In genomic region chrX:6295129-6295539, dm6 we compare ENCODE assay signal across 1 fruit fly cellular context.
TF ChIP-seq lines count a peak whose summit lies in the region.

CG15891 (minus strand) TSS chrX:6295345.
CG3815 (plus strand) TSS chrX:6295389.

TF ChIP-seq in whole organism, embryonic, 481 proteins besides CTCF, POLR2A, EP300 and RAD21 (continued from another document and continues in another):
- TF ChIP-seq Dref (GFP tag; IDR thresholded peaks at IDR 0.05; lab: Robert Waterston, UW) = peak; percentile 67
- no peak for TF ChIP-seq CG14667 (GFP tag; IDR thresholded peaks at IDR 0.05; lab: Robert Waterston, UW)
- TF ChIP-seq CG11085 (GFP tag; IDR thresholded peaks at IDR 0.05; lab: Robert Waterston, UW) = peak; percentile 30; the same call in 1 of the 2 replicates
- no peak for TF ChIP-seq run (tag; optimal IDR thresholded peaks at IDR 0.05; lab: Kevin White, UChicago)
- no peak for TF ChIP-seq CG6175 (GFP tag; IDR thresholded peaks at IDR 0.05; lab: Robert Waterston, UW)
- peak; percentile 29 for TF ChIP-seq zen (tag; optimal IDR thresholded peaks at IDR 0.05; lab: Kevin White, UChicago)
- TF ChIP-seq fu2 (GFP tag; optimal IDR thresholded peaks at IDR 0.05; lab: Kevin White, UChicago) = peak; percentile 49
- TF ChIP-seq Pdp1 (GFP tag; optimal IDR thresholded peaks at IDR 0.05; lab: Kevin White, UChicago) = peak; percentile 41 to 48
- TF ChIP-seq chm (GFP tag; IDR thresholded peaks at IDR 0.05; lab: Robert Waterston, UW) = no peak
- no peak for TF ChIP-seq CG2889 (GFP tag; IDR thresholded peaks at IDR 0.05; lab: Robert Waterston, UW)
- TF ChIP-seq CG34224 (GFP tag; IDR thresholded peaks at IDR 0.05; lab: Robert Waterston, UW; ENCODE audit: partially characterized antibody) = 0 out of 3 replicates have a peak, but pooled peaks have one; percentile 23
- TF ChIP-seq Elba2 (GFP tag; optimal IDR thresholded peaks at IDR 0.05; lab: Kevin White, UChicago) = no peak
- TF ChIP-seq D19B (GFP tag; optimal IDR thresholded peaks at IDR 0.05; lab: Kevin White, UChicago) = no peak
- TF ChIP-seq nerfin-2 (GFP tag; IDR thresholded peaks at IDR 0.05; lab: Robert Waterston, UW; ENCODE audit: partially characterized antibody) = peak; percentile 54
- TF ChIP-seq Ets97D (GFP tag; optimal IDR thresholded peaks at IDR 0.05; lab: Kevin White, UChicago) = peak; percentile 57
- TF ChIP-seq so (GFP tag; IDR thresholded peaks at IDR 0.05; lab: Robert Waterston, UW) = peak; percentile 62; the same call in 1 of the 3 replicates
- no peak for TF ChIP-seq cas (GFP tag; IDR thresholded peaks at IDR 0.05; lab: Robert Waterston, UW)
- no peak for TF ChIP-seq CG6683 (GFP tag; optimal IDR thresholded peaks at IDR 0.05; lab: Kevin White, UChicago)
- 0 out of 2 replicates have a peak, but pooled peaks have one; percentile 28 for TF ChIP-seq CG32767 (GFP tag; IDR thresholded peaks at IDR 0.05; lab: Robert Waterston, UW)
- peak; percentile 24 to 36 for TF ChIP-seq tll (GFP tag; optimal IDR thresholded peaks at IDR 0.05; lab: Kevin White, UChicago)
- TF ChIP-seq ash1 (GFP tag; optimal IDR thresholded peaks at IDR 0.05; lab: Kevin White, UChicago) = no peak
- no peak for TF ChIP-seq bbx (GFP tag; IDR thresholded peaks at IDR 0.05; lab: Robert Waterston, UW; ENCODE audit: partially characterized antibody)
- TF ChIP-seq Camta (GFP tag; optimal IDR thresholded peaks at IDR 0.05; lab: Kevin White, UChicago) = peak; percentile 33
- 0 out of 2 replicates have a peak, but pooled peaks have one; percentile 40 for TF ChIP-seq klu (GFP tag; IDR thresholded peaks at IDR 0.05; lab: Robert Waterston, UW)
- peak; percentile 73 for TF ChIP-seq CG2120 (GFP tag; optimal IDR thresholded peaks at IDR 0.05; lab: Kevin White, UChicago)
- peak; percentile 43; the same call in 1 of the 2 replicates for TF ChIP-seq CG10366 (GFP tag; IDR thresholded peaks at IDR 0.05; lab: Robert Waterston, UW)
- TF ChIP-seq gce (GFP tag; IDR thresholded peaks at IDR 0.05; lab: Robert Waterston, UW) = no peak
- peak; percentile 48; the same call in 1 of the 2 replicates for TF ChIP-seq CG14441 (GFP tag; IDR thresholded peaks at IDR 0.05; lab: Robert Waterston, UW)
- peak; percentile 67 for TF ChIP-seq CG9609 (GFP tag; optimal IDR thresholded peaks at IDR 0.05; lab: Kevin White, UChicago)
- TF ChIP-seq onecut (GFP tag; IDR thresholded peaks at IDR 0.05; lab: Robert Waterston, UW) = peak; percentile 34; the same call in 1 of the 2 replicates
- peak; percentile 32; the same call in 1 of the 3 replicates for TF ChIP-seq zfh1 (GFP tag; IDR thresholded peaks at IDR 0.05; lab: Robert Waterston, UW)
- TF ChIP-seq CG13296 (GFP tag; optimal IDR thresholded peaks at IDR 0.05; lab: Kevin White, UChicago) = no peak
- peak; percentile 9 for TF ChIP-seq pb (GFP tag; optimal IDR thresholded peaks at IDR 0.05; lab: Kevin White, UChicago)
- peak; percentile 58 for TF ChIP-seq CG14014 (GFP tag; IDR thresholded peaks at IDR 0.05; lab: Robert Waterston, UW)
- TF ChIP-seq Gug (GFP tag; IDR thresholded peaks at IDR 0.05; lab: Robert Waterston, UW) = peak; percentile 35; the same call in 2 of the 4 replicates
- TF ChIP-seq dmrt99B (tag; optimal IDR thresholded peaks at IDR 0.05; lab: Kevin White, UChicago) = no peak
- TF ChIP-seq CG10959 (GFP tag; IDR thresholded peaks at IDR 0.05; lab: Robert Waterston, UW) = no peak
- TF ChIP-seq CG6689 (GFP tag; IDR thresholded peaks at IDR 0.05; lab: Robert Waterston, UW) = no peak; the same call in 1 of the 2 replicates
- TF ChIP-seq gem (tag; optimal IDR thresholded peaks at IDR 0.05; lab: Kevin White, UChicago) = no peak
- TF ChIP-seq tap (tag; optimal IDR thresholded peaks at IDR 0.05; lab: Kevin White, UChicago) = no peak
- peak; percentile 41 for TF ChIP-seq Fer2 (tag; optimal IDR thresholded peaks at IDR 0.05; lab: Kevin White, UChicago)
- no peak for TF ChIP-seq CG2202 (tag; optimal IDR thresholded peaks at IDR 0.05; lab: Kevin White, UChicago)
- peak; percentile 61; the same call in 2 of the 3 replicates for TF ChIP-seq CG34422 (GFP tag; IDR thresholded peaks at IDR 0.05; lab: Robert Waterston, UW)
- peak; percentile 38 for TF ChIP-seq CG30431 (GFP tag; optimal IDR thresholded peaks at IDR 0.05; lab: Kevin White, UChicago)
- TF ChIP-seq prd (optimal IDR thresholded peaks at IDR 0.05; lab: Kevin White, UChicago) = no peak
- TF ChIP-seq prd (GFP tag; IDR thresholded peaks at IDR 0.05; lab: Robert Waterston, UW) = peak; percentile 71
- no peak for TF ChIP-seq CG15269 (tag; optimal IDR thresholded peaks at IDR 0.05; lab: Kevin White, UChicago)
- TF ChIP-seq CG12744 (GFP tag; optimal IDR thresholded peaks at IDR 0.05; lab: Kevin White, UChicago) = no peak
- TF ChIP-seq slbo (GFP tag; IDR thresholded peaks at IDR 0.05; lab: Robert Waterston, UW) = peak; percentile 69
- no peak for TF ChIP-seq CG2875 (GFP tag; optimal IDR thresholded peaks at IDR 0.05; lab: Kevin White, UChicago)
- TF ChIP-seq CG15479 (GFP tag; optimal IDR thresholded peaks at IDR 0.05; lab: Kevin White, UChicago) = no peak
- 0 out of 2 replicates have a peak, but pooled peaks have one; percentile 25 for TF ChIP-seq GATAe (GFP tag; conservative IDR thresholded peaks at IDR 0.05; lab: Robert Waterston, UW)
- TF ChIP-seq odd (GFP tag; optimal IDR thresholded peaks at IDR 0.05; lab: Kevin White, UChicago) = no peak
- no peak for TF ChIP-seq cg (GFP tag; optimal IDR thresholded peaks at IDR 0.05; lab: Kevin White, UChicago)
- no peak for TF ChIP-seq CG3065 (GFP tag; optimal IDR thresholded peaks at IDR 0.05; lab: Kevin White, UChicago)
- peak; percentile 18 for TF ChIP-seq Bdp1 (GFP tag; optimal IDR thresholded peaks at IDR 0.05; lab: Kevin White, UChicago)
- TF ChIP-seq CG7271 (tag; optimal IDR thresholded peaks at IDR 0.05; lab: Kevin White, UChicago) = no peak
- TF ChIP-seq CG34376 (GFP tag; optimal IDR thresholded peaks at IDR 0.05; lab: Kevin White, UChicago) = peak; percentile 67
- TF ChIP-seq chn (GFP tag; optimal IDR thresholded peaks at IDR 0.05; lab: Kevin White, UChicago) = peak; percentile 12
- TF ChIP-seq jigr1 (GFP tag; IDR thresholded peaks at IDR 0.05; lab: Robert Waterston, UW) = 0 out of 3 replicates have a peak, but pooled peaks have one; percentile 32
- TF ChIP-seq Fer3 (tag; optimal IDR thresholded peaks at IDR 0.05; lab: Kevin White, UChicago) = peak; percentile 48
- no peak for TF ChIP-seq CG11560 (tag; IDR thresholded peaks at IDR 0.05; lab: Robert Waterston, UW)
- no peak for TF ChIP-seq fd96Cb (tag; optimal IDR thresholded peaks at IDR 0.05; lab: Kevin White, UChicago)
- TF ChIP-seq HLH4C (GFP tag; IDR thresholded peaks at IDR 0.05; lab: Robert Waterston, UW; ENCODE audit: partially characterized antibody) = 0 out of 3 replicates have a peak, but pooled peaks have one; percentile 35
- TF ChIP-seq inv (GFP tag; IDR thresholded peaks at IDR 0.05; lab: Robert Waterston, UW; ENCODE audit: partially characterized antibody) = peak; percentile 23; the same call in 1 of the 2 replicates
- TF ChIP-seq scrt (GFP tag; optimal IDR thresholded peaks at IDR 0.05; lab: Kevin White, UChicago) = no peak
- TF ChIP-seq vfl (GFP tag; optimal IDR thresholded peaks at IDR 0.05; lab: Kevin White, UChicago) = no peak
- TF ChIP-seq Abd-B (GFP tag; optimal IDR thresholded peaks at IDR 0.05; lab: Kevin White, UChicago) = peak; percentile 54
- TF ChIP-seq CrebB (tag; optimal IDR thresholded peaks at IDR 0.05; lab: Kevin White, UChicago) = no peak
- no peak for TF ChIP-seq hb (GFP tag; IDR thresholded peaks at IDR 0.05; lab: Robert Waterston, UW; ENCODE audit: partially characterized antibody)
- TF ChIP-seq Eip74EF (GFP tag; optimal IDR thresholded peaks at IDR 0.05; lab: Kevin White, UChicago) = no peak
- TF ChIP-seq oc (tag; optimal IDR thresholded peaks at IDR 0.05; lab: Kevin White, UChicago) = no peak
- peak; percentile 45 for TF ChIP-seq CG7786 (GFP tag; optimal IDR thresholded peaks at IDR 0.05; lab: Kevin White, UChicago)
- no peak for TF ChIP-seq vnd (GFP tag; IDR thresholded peaks at IDR 0.05; lab: Robert Waterston, UW; ENCODE audit: partially characterized antibody)
- TF ChIP-seq CG12219 (GFP tag; optimal IDR thresholded peaks at IDR 0.05; lab: Kevin White, UChicago) = no peak
- peak; percentile 62; the same call in 2 of the 3 replicates for TF ChIP-seq CG7357 (GFP tag; IDR thresholded peaks at IDR 0.05; lab: Robert Waterston, UW)
- TF ChIP-seq Hr3 (GFP tag; optimal IDR thresholded peaks at IDR 0.05; lab: Kevin White, UChicago) = peak; percentile 51
- peak; percentile 71 for TF ChIP-seq CG12659 (GFP tag; optimal IDR thresholded peaks at IDR 0.05; lab: Kevin White, UChicago)
- TF ChIP-seq CG9932 (GFP tag; IDR thresholded peaks at IDR 0.05; lab: Robert Waterston, UW) = peak; percentile 74
- peak; percentile 61 for TF ChIP-seq CG30403 (GFP tag; optimal IDR thresholded peaks at IDR 0.05; lab: Kevin White, UChicago)
- no peak for TF ChIP-seq disco-r (GFP tag; optimal IDR thresholded peaks at IDR 0.05; lab: Kevin White, UChicago)
- TF ChIP-seq HLH54F (GFP tag; optimal IDR thresholded peaks at IDR 0.05; lab: Kevin White, UChicago) = peak; percentile 36
- TF ChIP-seq zen2 (GFP tag; IDR thresholded peaks at IDR 0.05; lab: Robert Waterston, UW; ENCODE audit: partially characterized antibody) = no peak
- peak; percentile 23 for TF ChIP-seq NK7.1 (GFP tag; optimal IDR thresholded peaks at IDR 0.05; lab: Kevin White, UChicago)
- peak; percentile 90 for TF ChIP-seq Med (GFP tag; lab: Kevin White, UChicago)
- TF ChIP-seq h (optimal IDR thresholded peaks at IDR 0.05; lab: Kevin White, UChicago) = no peak
- TF ChIP-seq HHEX (GFP tag; optimal IDR thresholded peaks at IDR 0.05; lab: Kevin White, UChicago) = no peak
- no peak for TF ChIP-seq CG31365 (tag; optimal IDR thresholded peaks at IDR 0.05; lab: Kevin White, UChicago)
- TF ChIP-seq Usf (GFP tag; optimal IDR thresholded peaks at IDR 0.05; lab: Kevin White, UChicago) = no peak
- TF ChIP-seq Xbp1 (GFP tag; optimal IDR thresholded peaks at IDR 0.05; lab: Kevin White, UChicago) = peak; percentile 53
- no peak for TF ChIP-seq exex (tag; optimal IDR thresholded peaks at IDR 0.05; lab: Kevin White, UChicago)
- TF ChIP-seq cwo (GFP tag; optimal IDR thresholded peaks at IDR 0.05; lab: Kevin White, UChicago) = no peak
- no peak for TF ChIP-seq Lpt (GFP tag; optimal IDR thresholded peaks at IDR 0.05; lab: Kevin White, UChicago)
- no peak for TF ChIP-seq CG8359 (GFP tag; optimal IDR thresholded peaks at IDR 0.05; lab: Kevin White, UChicago; ENCODE audit: borderline replicate concordance)
- TF ChIP-seq CG14860 (GFP tag; IDR thresholded peaks at IDR 0.05; lab: Robert Waterston, UW; ENCODE audit: partially characterized antibody) = no peak
- TF ChIP-seq tup (GFP tag; optimal IDR thresholded peaks at IDR 0.05; lab: Kevin White, UChicago) = no peak
- TF ChIP-seq Rfx (GFP tag; IDR thresholded peaks at IDR 0.05; lab: Robert Waterston, UW) = peak; percentile 76
- TF ChIP-seq Mes4 (GFP tag; optimal IDR thresholded peaks at IDR 0.05; lab: Kevin White, UChicago) = no peak
- TF ChIP-seq dmrt11E (tag; optimal IDR thresholded peaks at IDR 0.05; lab: Kevin White, UChicago) = peak; percentile 34
- peak; percentile 25 for TF ChIP-seq fd3F (GFP tag; optimal IDR thresholded peaks at IDR 0.05; lab: Kevin White, UChicago)
- TF ChIP-seq pan (optimal IDR thresholded peaks at IDR 0.05; lab: Kevin White, UChicago) = no peak
- TF ChIP-seq pan (GFP tag; optimal IDR thresholded peaks at IDR 0.05 in 1 of 2, IDR thresholded peaks at IDR 0.05 in 1 of 2) = peak in 1 of 2 experiments; percentile 7
- TF ChIP-seq CG10147 (GFP tag; optimal IDR thresholded peaks at IDR 0.05; lab: Kevin White, UChicago) = peak; percentile 42
- no peak for TF ChIP-seq zf30C (GFP tag; optimal IDR thresholded peaks at IDR 0.05; lab: Kevin White, UChicago)
- TF ChIP-seq tio (GFP tag; optimal IDR thresholded peaks at IDR 0.05; lab: Kevin White, UChicago) = no peak
- peak; percentile 54; the same call in 2 of the 3 replicates for TF ChIP-seq Aef1 (GFP tag; IDR thresholded peaks at IDR 0.05; lab: Robert Waterston, UW)
- no peak for TF ChIP-seq CG15011 (GFP tag; optimal IDR thresholded peaks at IDR 0.05; lab: Kevin White, UChicago)
- no peak for TF ChIP-seq CG1233 (GFP tag; optimal IDR thresholded peaks at IDR 0.05; lab: Kevin White, UChicago)
- TF ChIP-seq CG32532 (GFP tag; IDR thresholded peaks at IDR 0.05; lab: Robert Waterston, UW) = peak; percentile 71
- TF ChIP-seq CG18011 (GFP tag; optimal IDR thresholded peaks at IDR 0.05; lab: Kevin White, UChicago) = no peak
- peak; percentile 57 for TF ChIP-seq pum (GFP tag; optimal IDR thresholded peaks at IDR 0.05; lab: Kevin White, UChicago)
- TF ChIP-seq Mrtf (GFP tag; IDR thresholded peaks at IDR 0.05; lab: Robert Waterston, UW) = no peak
- TF ChIP-seq salm (tag; optimal IDR thresholded peaks at IDR 0.05; lab: Kevin White, UChicago) = no peak
- TF ChIP-seq ssp (GFP tag; IDR thresholded peaks at IDR 0.05; lab: Robert Waterston, UW) = peak; percentile 71
- no peak for TF ChIP-seq HLHmδ (GFP tag; optimal IDR thresholded peaks at IDR 0.05; lab: Kevin White, UChicago)
- peak; percentile 82 for TF ChIP-seq stwl (tag; optimal IDR thresholded peaks at IDR 0.05; lab: Kevin White, UChicago)
- no peak for TF ChIP-seq CG8281 (tag; optimal IDR thresholded peaks at IDR 0.05; lab: Kevin White, UChicago)
- peak; percentile 55 for TF ChIP-seq CG8388 (GFP tag; optimal IDR thresholded peaks at IDR 0.05; lab: Kevin White, UChicago)
- no peak for TF ChIP-seq CG10543 (GFP tag; optimal IDR thresholded peaks at IDR 0.05; lab: Kevin White, UChicago)
- TF ChIP-seq CG8290 (GFP tag; optimal IDR thresholded peaks at IDR 0.05; lab: Kevin White, UChicago) = peak; percentile 46
- TF ChIP-seq CG8290 (tag; optimal IDR thresholded peaks at IDR 0.05; lab: Kevin White, UChicago) = no peak
- TF ChIP-seq CG4820 (GFP tag; optimal IDR thresholded peaks at IDR 0.05; lab: Kevin White, UChicago) = peak; percentile 10
- TF ChIP-seq CG7928 (GFP tag; optimal IDR thresholded peaks at IDR 0.05; lab: Kevin White, UChicago) = peak; percentile 93
- TF ChIP-seq Oaz (GFP tag; IDR thresholded peaks at IDR 0.05; lab: Robert Waterston, UW) = no peak
- no peak for TF ChIP-seq Neu2 (GFP tag; optimal IDR thresholded peaks at IDR 0.05; lab: Kevin White, UChicago; ENCODE audit: borderline replicate concordance)
- no peak for TF ChIP-seq Jarid2 (GFP tag; optimal IDR thresholded peaks at IDR 0.05; lab: Kevin White, UChicago)
- peak; percentile 44 for TF ChIP-seq CG10267 (tag; optimal IDR thresholded peaks at IDR 0.05; lab: Kevin White, UChicago)
- peak; percentile 51; the same call in 1 of the 2 replicates for TF ChIP-seq CG13287 (GFP tag; IDR thresholded peaks at IDR 0.05; lab: Robert Waterston, UW; ENCODE audit: partially characterized antibody)
- peak; percentile 48 for TF ChIP-seq CG10979 (tag; optimal IDR thresholded peaks at IDR 0.05; lab: Kevin White, UChicago)
